Worm (Caenorhabditis elegans) whole organism, mixed stage, embryonic: Measurements from ENCODE around the gene C07A12.18.

ENCODE experiments used
- bed-3 ChIP-seq: fragments of 200-800 bp; sonication (Bioruptor generic); optimal IDR thresholded peaks from 3 replicates; lab custom pipeline; 2018; ENCODE audit warnings: mild to moderate bottlenecking, missing genetic modification characterization, moderate library complexity, missing compliant biosample characterization
- blmp-1 ChIP-seq: fragments of 150-350 bp; optimal IDR thresholded peaks from 2 replicates; lab custom pipeline; 2014; ENCODE audit warnings: missing biosample characterization, missing genetic modification characterization
- ces-1 ChIP-seq: fragments of 150-350 bp; optimal IDR thresholded peaks from 2 replicates; lab custom pipeline; 2014; ENCODE audit warnings: missing biosample characterization, missing genetic modification reagents, missing genetic modification characterization
- cnd-1 ChIP-seq: fragments of 200-800 bp; sonication (Bioruptor generic); optimal IDR thresholded peaks from 2 replicates; lab custom pipeline; 2018; ENCODE audit warnings: mild to moderate bottlenecking, missing genetic modification characterization, missing compliant biosample characterization
- elt-1 ChIP-seq: sonication (generic microtip); optimal IDR thresholded peaks from 2 replicates; lab custom pipeline; 2017; ENCODE audit warnings: missing genetic modification characterization, mild to moderate bottlenecking, missing compliant biosample characterization, antibody characterized with exemption, moderate library complexity, borderline replicate concordance; ENCODE audit not compliant: insufficient read depth
- elt-3 ChIP-seq: fragments of 150-350 bp; optimal IDR thresholded peaks from 2 replicates; lab custom pipeline; 2014; ENCODE audit warnings: missing biosample characterization, missing genetic modification characterization
- flh-1 ChIP-seq: fragments of 200-800 bp; sonication (Bioruptor generic); optimal IDR thresholded peaks from 2 replicates; lab custom pipeline; 2018; ENCODE audit warnings: mild to moderate bottlenecking, missing genetic modification characterization, moderate library complexity, missing compliant biosample characterization
- ham-2 ChIP-seq: fragments of 200-800 bp; sonication (Bioruptor generic); optimal IDR thresholded peaks from 2 replicates; lab custom pipeline; 2018; ENCODE audit warnings: mild to moderate bottlenecking, missing genetic modification characterization, missing compliant biosample characterization
- hlh-1 ChIP-seq: fragments of 150-350 bp; optimal IDR thresholded peaks from 2 replicates; lab custom pipeline; 2014; ENCODE audit warnings: missing biosample characterization, missing genetic modification reagents, missing genetic modification characterization
- lsy-2 ChIP-seq: fragments of 150-350 bp; optimal IDR thresholded peaks from 2 replicates; lab custom pipeline; 2014; ENCODE audit warnings: missing biosample characterization, missing genetic modification characterization
- mab-5 ChIP-seq: fragments of 150-350 bp; optimal IDR thresholded peaks from 2 replicates; lab custom pipeline; 2014; ENCODE audit warnings: missing biosample characterization, missing genetic modification characterization
- mls-2 ChIP-seq: sonication (generic microtip); optimal IDR thresholded peaks from 2 replicates; lab custom pipeline; 2016; ENCODE audit warnings: mild to moderate bottlenecking, missing genetic modification characterization, moderate library complexity, missing compliant biosample characterization
- nhr-12 ChIP-seq: fragments of 150-350 bp; optimal IDR thresholded peaks from 2 replicates; lab custom pipeline; 2014; ENCODE audit warnings: missing biosample characterization, missing genetic modification characterization
- nhr-237 ChIP-seq: fragments of 150-350 bp; optimal IDR thresholded peaks from 2 replicates; lab custom pipeline; 2014; ENCODE audit warnings: missing biosample characterization, missing genetic modification characterization
- nhr-28 ChIP-seq: fragments of 150-350 bp; optimal IDR thresholded peaks from 2 replicates; lab custom pipeline; 2014; ENCODE audit warnings: missing biosample characterization, missing genetic modification characterization
- pha-4 ChIP-seq: fragments of 150-350 bp; optimal IDR thresholded peaks from 2 replicates; lab custom pipeline; 2018; ENCODE audit warnings: missing biosample characterization, missing genetic modification reagents, missing genetic modification characterization
- sem-2 ChIP-seq: fragments of 200-800 bp; sonication (Bioruptor generic); optimal IDR thresholded peaks from 2 replicates; lab custom pipeline; 2018; ENCODE audit warnings: mild to moderate bottlenecking, missing genetic modification characterization, missing compliant biosample characterization
- sptf-1 ChIP-seq: sonication (generic microtip); optimal IDR thresholded peaks from 2 replicates; lab custom pipeline; 2017; ENCODE audit warnings: mild to moderate bottlenecking, missing genetic modification characterization, moderate library complexity, missing compliant biosample characterization
- zip-8 ChIP-seq: fragments of 150-350 bp; optimal IDR thresholded peaks from 2 replicates; lab custom pipeline; 2014; ENCODE audit warnings: missing biosample characterization, missing genetic modification characterization
- ztf-11 ChIP-seq: fragments of 150-350 bp; optimal IDR thresholded peaks from 2 replicates; lab custom pipeline; 2014; ENCODE audit warnings: missing biosample characterization, missing genetic modification characterization

C07A12.18 gene

ce11 chrX:4498478-4498877, 51.2 kb downstream of the C07A12.18 start:
- TF ChIP-seq mab-5 (tag; lab: Kevin White, UChicago) (no peak), zip-8 (tag; lab: Kevin White, UChicago) (peak; percentile 14), cnd-1 (peak; percentile 15)

ce11 chrX:4498078-4498477, 51.6 kb downstream of the C07A12.18 start:
- no peak for TF ChIP-seq sptf-1 (tag; lab: Kevin White, UChicago)
- TF ChIP-seq bed-3: no peak
- TF ChIP-seq elt-3 (tag; lab: Kevin White, UChicago): no peak

- no peak for TF ChIP-seq blmp-1 (tag; lab: Kevin White, UChicago)
- TF ChIP-seq nhr-12 (tag; lab: Kevin White, UChicago): no peak
- no peak for TF ChIP-seq flh-1 (GFP tag; lab: Kevin White, UChicago)
- TF ChIP-seq hlh-1 (tag; lab: Kevin White, UChicago): no peak
- no peak for TF ChIP-seq ztf-11 (tag; lab: Kevin White, UChicago)
- no peak for TF ChIP-seq elt-3 (tag; lab: Kevin White, UChicago)
- TF ChIP-seq nhr-237 (tag; lab: Kevin White, UChicago): no peak
- no peak for TF ChIP-seq mls-2
- no peak for TF ChIP-seq sem-2 (GFP tag; lab: Kevin White, UChicago)
- no peak for TF ChIP-seq pha-4 (tag; lab: Kevin White, UChicago)
- no peak for TF ChIP-seq lsy-2 (tag; lab: Kevin White, UChicago)
- TF ChIP-seq elt-1: no peak
- no peak for TF ChIP-seq nhr-28
- TF ChIP-seq ham-2: no peak
- TF ChIP-seq ces-1: no peak
Measured at ce11 chrX:4495814-4496567, 53.7 kb downstream of the C07A12.18 start.
